Worm (Caenorhabditis elegans) whole organism, L1 larva: Measurements from ENCODE around the gene odr-1.

ENCODE experiments used
- F16B12.6 ChIP-seq: fragments of 150-350 bp; optimal IDR thresholded peaks from 2 replicates; lab custom pipeline; 2014; ENCODE audit warnings: missing biosample characterization, missing genetic modification characterization
- blmp-1 ChIP-seq: fragments of 150-350 bp; optimal IDR thresholded peaks from 2 replicates; lab custom pipeline; 2014; ENCODE audit warnings: missing biosample characterization, missing genetic modification characterization
- elt-2 ChIP-seq: sonication (generic microtip); optimal IDR thresholded peaks from 2 replicates; lab custom pipeline; 2016; ENCODE audit warnings: missing genetic modification characterization, mild to moderate bottlenecking, inconsistent platforms, missing compliant biosample characterization, missing genetic modification reagents
- elt-3 ChIP-seq, 6 experiments: fragments of 150-350 bp in 1 of 6; sonication (generic microtip); optimal IDR thresholded peaks; 2 replicates each; lab custom pipeline; 2017 to 2018; ENCODE audit warnings: missing biosample characterization in 6 of 6, missing genetic modification characterization in 6 of 6, inconsistent platforms in 1 of 6
- jun-1 ChIP-seq: fragments of 150-350 bp; optimal IDR thresholded peaks from 2 replicates; lab custom pipeline; 2014; ENCODE audit warnings: missing biosample characterization, missing genetic modification reagents, missing genetic modification characterization
- lin-13 ChIP-seq: fragments of 150-350 bp; optimal IDR thresholded peaks from 2 replicates; lab custom pipeline; 2014; ENCODE audit warnings: missing biosample characterization, missing genetic modification reagents, missing genetic modification characterization
- lin-15B ChIP-seq: fragments of 150-350 bp; sonication (generic microtip); optimal IDR thresholded peaks from 3 replicates; lab custom pipeline; 2014; ENCODE audit warnings: missing biosample characterization, missing genetic modification characterization
- nhr-11 ChIP-seq: fragments of 150-350 bp; optimal IDR thresholded peaks from 2 replicates; lab custom pipeline; 2014; ENCODE audit warnings: missing biosample characterization, missing genetic modification characterization
- nhr-77 ChIP-seq: fragments of 150-350 bp; optimal IDR thresholded peaks from 2 replicates; lab custom pipeline; 2014; ENCODE audit warnings: missing biosample characterization, missing genetic modification characterization
- pqm-1 ChIP-seq: sonication (generic microtip); optimal IDR thresholded peaks from 3 replicates; lab custom pipeline; 2017; ENCODE audit warnings: missing biosample characterization, missing genetic modification characterization
- rnt-1 ChIP-seq: sonication (generic microtip); optimal IDR thresholded peaks from 2 replicates; lab custom pipeline; 2016; ENCODE audit warnings: mild to moderate bottlenecking, missing genetic modification characterization, moderate library complexity, missing compliant biosample characterization
- snpc-4 ChIP-seq: fragments of 150-350 bp; optimal IDR thresholded peaks from 2 replicates; lab custom pipeline; 2014; ENCODE audit warnings: missing biosample characterization, missing genetic modification characterization
- unc-62 ChIP-seq: fragments of 150-350 bp; optimal IDR thresholded peaks from 2 replicates; lab custom pipeline; 2014; ENCODE audit warnings: missing biosample characterization, missing genetic modification reagents, missing genetic modification characterization
- ztf-11 ChIP-seq, 2 experiments: sonication (generic microtip); optimal IDR thresholded peaks; 2 replicates each; lab custom pipeline; 2016 to 2017; ENCODE audit warnings: missing genetic modification characterization in 2 of 2, missing biosample characterization in 1 of 2, missing compliant biosample characterization in 1 of 2

ce11 chrX:13510997-13511396 lies 39.8 kb downstream of the odr-1 start, which contains the start of gene col-185:
- TF ChIP-seq rnt-1 (tag; lab: Kevin White, UChicago) (no peak), jun-1 (no peak), ztf-11 (tag; optimal IDR thresholded peaks at IDR 0.05; lab: Kevin White, UChicago) (no peak), F16B12.6 (tag; lab: Kevin White, UChicago) (no peak), elt-2 (tag; lab: Kevin White, UChicago) (no peak), pqm-1 (tag; lab: Kevin White, UChicago) (no peak), lin-15B (no peak), snpc-4 (tag; lab: Kevin White, UChicago) (no peak), nhr-11 (tag; lab: Kevin White, UChicago) (no peak), blmp-1 (tag; lab: Kevin White, UChicago) (no peak), nhr-77 (tag; lab: Kevin White, UChicago) (no peak), lin-13 (no peak), unc-62 (GFP tag; lab: Kevin White, UChicago) (no peak), elt-3 (tag; optimal IDR thresholded peaks at IDR 0.05; lab: Kevin White, UChicago) (no peak)
